Worm (Caenorhabditis elegans): ENCODE data around the gene H35B03.1.

ce11 chrIV:5754821-5755220 is 29.4 kb downstream of the H35B03.1 start:
- TF ChIP-seq crh-2 (tag; optimal IDR thresholded peaks at IDR 0.05) (no peak), snpc-4 (tag; optimal IDR thresholded peaks at IDR 0.05) (no peak), zag-1 (tag; optimal IDR thresholded peaks at IDR 0.05) (no peak), unc-39 (tag; optimal IDR thresholded peaks at IDR 0.05) (no peak), ZK546.5 (tag; optimal IDR thresholded peaks at IDR 0.05) (no peak), ztf-11 (tag; optimal IDR thresholded peaks at IDR 0.05) (no peak), ztf-4 (tag; optimal IDR thresholded peaks at IDR 0.05) (no peak), unc-62 (GFP tag; optimal IDR thresholded peaks at IDR 0.05) (no peak)

Data from whole organism, L2 larva.